Worm (Caenorhabditis elegans) whole organism, L1 larva: Measurements from ENCODE around the gene ZK643.6.

Experiments
- F16B12.6 ChIP-seq: fragments of 150-350 bp; optimal IDR thresholded peaks from 2 replicates; lab custom pipeline; 2014; ENCODE audit warnings: missing biosample characterization, missing genetic modification characterization
- blmp-1 ChIP-seq: fragments of 150-350 bp; optimal IDR thresholded peaks from 2 replicates; lab custom pipeline; 2014; ENCODE audit warnings: missing biosample characterization, missing genetic modification characterization
- hlh-4 ChIP-seq: sonication (generic microtip); optimal IDR thresholded peaks from 2 replicates; lab custom pipeline; 2016; ENCODE audit warnings: mild to moderate bottlenecking, missing genetic modification characterization, missing compliant biosample characterization
- irx-1 ChIP-seq: sonication (generic microtip); optimal IDR thresholded peaks from 2 replicates; lab custom pipeline; 2016; ENCODE audit warnings: missing genetic modification characterization, missing compliant biosample characterization
- lin-39 ChIP-seq: fragments of 150-350 bp; optimal IDR thresholded peaks from 2 replicates; lab custom pipeline; 2014; ENCODE audit warnings: missing biosample characterization, missing genetic modification reagents, missing genetic modification characterization
- lsy-2 ChIP-seq, 2 experiments: fragments of 150-350 bp; optimal IDR thresholded peaks; 2 replicates each; lab custom pipeline; 2014; ENCODE audit warnings: missing biosample characterization in 2 of 2, missing genetic modification characterization in 2 of 2
- nhr-11 ChIP-seq: fragments of 150-350 bp; optimal IDR thresholded peaks from 2 replicates; lab custom pipeline; 2014; ENCODE audit warnings: missing biosample characterization, missing genetic modification characterization
- nhr-20 ChIP-seq: sonication (generic microtip); optimal IDR thresholded peaks from 2 replicates; lab custom pipeline; 2016; ENCODE audit warnings: mild to moderate bottlenecking, missing genetic modification characterization, missing compliant biosample characterization
- nhr-77 ChIP-seq: fragments of 150-350 bp; optimal IDR thresholded peaks from 2 replicates; lab custom pipeline; 2014; ENCODE audit warnings: missing biosample characterization, missing genetic modification characterization
- pax-3 ChIP-seq: fragments of 200-800 bp; sonication (Bioruptor generic); optimal IDR thresholded peaks from 2 replicates; lab custom pipeline; 2018; ENCODE audit warnings: mild to moderate bottlenecking, missing genetic modification characterization, moderate library complexity, missing compliant biosample characterization
- unc-30 ChIP-seq: sonication (generic microtip); optimal IDR thresholded peaks from 2 replicates; lab custom pipeline; 2017; ENCODE audit warnings: missing biosample characterization, missing genetic modification characterization
- zag-1 ChIP-seq: fragments of 150-350 bp; optimal IDR thresholded peaks from 2 replicates; lab custom pipeline; 2014; ENCODE audit warnings: missing biosample characterization, missing genetic modification characterization

ce11 chrIII:8917879-8918381 lies 42.6 kb downstream of the ZK643.6 start, which contains the start of gene cdc-25.3:
- no peak for TF ChIP-seq lsy-2 (tag; optimal IDR thresholded peaks at IDR 0.05; lab: Kevin White, UChicago)
- no peak for TF ChIP-seq blmp-1 (tag; lab: Kevin White, UChicago)
- TF ChIP-seq nhr-11 (tag; lab: Kevin White, UChicago), result no peak
- TF ChIP-seq pax-3 (tag; lab: Kevin White, UChicago), result no peak
- TF ChIP-seq zag-1 (tag; lab: Kevin White, UChicago), result no peak
- no peak for TF ChIP-seq unc-30
- TF ChIP-seq irx-1 (tag; lab: Kevin White, UChicago), result no peak
- TF ChIP-seq nhr-20, result no peak
- no peak for TF ChIP-seq F16B12.6 (tag; lab: Kevin White, UChicago)
- no peak for TF ChIP-seq lin-39 (tag; lab: Kevin White, UChicago)
- no peak for TF ChIP-seq nhr-77
- TF ChIP-seq hlh-4 (tag; lab: Kevin White, UChicago), result no peak
